Fruit fly (Drosophila melanogaster) whole organism, embryonic: Measurements from ENCODE around the gene ND-39.

Experiments used
- CG12391 ChIP-seq: fragments of 200-800 bp; sonication (Bioruptor generic); optimal IDR thresholded peaks from 3 replicates; lab custom pipeline; 2018; ENCODE audit warnings: missing biosample characterization, mild to moderate bottlenecking, missing genetic modification characterization, moderate library complexity
- CG12942 ChIP-seq: fragments of 200-800 bp; sonication (Bioruptor generic); optimal IDR thresholded peaks from 3 replicates; lab custom pipeline; 2016; ENCODE audit warnings: missing biosample characterization, missing genetic modification characterization
- CG1792 ChIP-seq: fragments of 200-800 bp; sonication (Bioruptor generic); optimal IDR thresholded peaks from 2 replicates; lab custom pipeline; 2016; ENCODE audit warnings: missing biosample characterization, missing genetic modification characterization
- CG3163 ChIP-seq: fragments of 200-800 bp; sonication (Bioruptor generic); optimal IDR thresholded peaks from 3 replicates; lab custom pipeline; 2016; ENCODE audit warnings: missing biosample characterization, missing genetic modification characterization
- CG33213 ChIP-seq: fragments of 200-800 bp; sonication (Bioruptor generic); optimal IDR thresholded peaks from 3 replicates; lab custom pipeline; 2016; ENCODE audit warnings: missing biosample characterization, missing genetic modification characterization
- Meics ChIP-seq: fragments of 200-800 bp; sonication (Bioruptor generic); optimal IDR thresholded peaks from 2 replicates; lab custom pipeline; 2017; ENCODE audit warnings: missing biosample characterization, mild to moderate bottlenecking, missing genetic modification characterization
- fd64A ChIP-seq: fragments of 200-800 bp; sonication (Bioruptor generic); optimal IDR thresholded peaks from 3 replicates; lab custom pipeline; 2018; ENCODE audit warnings: missing biosample characterization, mild to moderate bottlenecking, missing genetic modification characterization
- lola ChIP-seq, 3 experiments: fragments of >200 bp in 2 of 3; fragments of 200-800 bp in 1 of 3; sonication (Bioruptor generic) in 1 of 3; optimal IDR thresholded peaks; 2 replicates each; lab custom pipeline; 2017 to 2019; ENCODE audit warnings: missing biosample characterization in 3 of 3, missing genetic modification characterization in 3 of 3, mild to moderate bottlenecking in 1 of 3, moderate library complexity in 1 of 3
- zfh1 ChIP-seq: fragments of 200-800 bp; sonication (Bioruptor generic); IDR thresholded peaks from 3 replicates; pipeline ENCODE4 v1.3.6; 2022; ENCODE audit warnings: missing biosample characterization, missing genetic modification characterization

DNA sequence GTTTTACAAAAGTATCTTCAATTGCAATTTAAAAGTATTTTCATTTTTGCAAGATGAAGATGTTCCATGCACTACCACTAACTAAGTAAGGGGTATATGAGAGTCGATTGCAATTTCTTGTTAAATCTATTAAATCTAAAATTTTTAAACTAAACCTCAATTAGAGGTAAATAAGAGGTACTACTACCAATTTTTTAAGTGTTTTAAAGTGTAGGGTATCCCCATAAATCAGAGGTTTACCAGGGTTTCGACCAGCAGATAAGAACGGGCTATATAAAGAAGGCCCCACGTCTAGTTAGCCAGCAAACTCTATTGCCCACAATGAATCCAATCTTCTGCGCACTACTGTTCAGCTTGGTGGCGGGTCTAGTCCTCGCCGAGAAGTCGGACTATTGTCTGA, 31.5 kb upstream of the ND-39 start, which contains the start of gene mag:
- no peak for TF ChIP-seq lola (GFP tag; optimal IDR thresholded peaks at IDR 0.05; lab: Kevin White, UChicago)
- TF ChIP-seq CG33213 (GFP tag; lab: Kevin White, UChicago), result no peak
- TF ChIP-seq CG12942, result no peak
- TF ChIP-seq Meics (GFP tag; lab: Kevin White, UChicago), result no peak
- no peak for TF ChIP-seq CG3163 (GFP tag; lab: Kevin White, UChicago)
- no peak for TF ChIP-seq CG1792 (GFP tag; lab: Kevin White, UChicago)
- TF ChIP-seq zfh1 (GFP tag; lab: Robert Waterston, UW), result no peak
- TF ChIP-seq CG12391 (tag; lab: Kevin White, UChicago), result no peak
- no peak for TF ChIP-seq fd64A
